Fruit fly (Drosophila melanogaster) whole organism, prepupa: Measurements from ENCODE around the gene CG2865.

ENCODE experiments used
- Blimp-1 ChIP-seq: fragments of 200-800 bp; sonication (Bioruptor generic); optimal IDR thresholded peaks from 3 replicates; lab custom pipeline; 2017; ENCODE audit warnings: missing biosample characterization, missing genetic modification characterization, mild to moderate bottlenecking, moderate library complexity, missing genetic modification reagents
- CG11762 ChIP-seq: fragments of 200-800 bp; sonication (Bioruptor generic); optimal IDR thresholded peaks from 3 replicates; lab custom pipeline; 2016; ENCODE audit warnings: missing biosample characterization, missing genetic modification characterization; ENCODE audit not compliant: insufficient read depth
- CG1621 ChIP-seq: fragments of 200-800 bp; sonication (Bioruptor generic); optimal IDR thresholded peaks from 3 replicates; lab custom pipeline; 2018; ENCODE audit warnings: missing biosample characterization, mild to moderate bottlenecking, missing genetic modification characterization
- CG6163 ChIP-seq: fragments of 200-800 bp; sonication (Bioruptor generic); IDR thresholded peaks from 3 replicates; pipeline ENCODE4 v1.3.6; 2022; ENCODE audit warnings: missing biosample characterization, missing genetic modification characterization
- CG8119 ChIP-seq: fragments of 200-800 bp; sonication (Bioruptor generic); IDR thresholded peaks from 3 replicates; pipeline ENCODE4 v1.3.6; 2022; ENCODE audit warnings: missing biosample characterization, missing genetic modification characterization
- CG8319 ChIP-seq: fragments of 200-800 bp; sonication (Bioruptor generic); optimal IDR thresholded peaks from 3 replicates; lab custom pipeline; 2016; ENCODE audit warnings: missing biosample characterization, missing genetic modification characterization
- Eip75B ChIP-seq: fragments of 200-800 bp; sonication (Bioruptor generic); optimal IDR thresholded peaks from 3 replicates; lab custom pipeline; 2016; ENCODE audit warnings: missing biosample characterization, missing genetic modification characterization
- Eip93F ChIP-seq: fragments of 200-800 bp; sonication (Bioruptor generic); optimal IDR thresholded peaks from 2 replicates; lab custom pipeline; 2016; ENCODE audit warnings: missing biosample characterization, mild to moderate bottlenecking, missing genetic modification characterization
- Ets96B ChIP-seq: fragments of 200-800 bp; optimal IDR thresholded peaks from 2 replicates; lab custom pipeline; 2019; ENCODE audit warnings: missing biosample characterization, mild to moderate bottlenecking, missing genetic modification characterization, moderate library complexity
- Gug ChIP-seq: fragments of 200-800 bp; sonication (Bioruptor generic); IDR thresholded peaks from 2 replicates; pipeline ENCODE4 v1.3.6; 2022; ENCODE audit warnings: missing biosample characterization, missing genetic modification characterization
- Hr38 ChIP-seq: sonication (Bioruptor generic); optimal IDR thresholded peaks from 2 replicates; lab custom pipeline; 2016; ENCODE audit warnings: missing biosample characterization, missing genetic modification characterization
- Lpt ChIP-seq: fragments of 200-800 bp; sonication (Bioruptor generic); optimal IDR thresholded peaks from 3 replicates; lab custom pipeline; 2016; ENCODE audit warnings: missing biosample characterization, missing genetic modification characterization
- Met ChIP-seq: fragments of 200-800 bp; sonication (Bioruptor generic); optimal IDR thresholded peaks from 3 replicates; lab custom pipeline; 2016; ENCODE audit warnings: missing biosample characterization, missing genetic modification characterization
- achi ChIP-seq: fragments of 200-800 bp; sonication (Bioruptor generic); optimal IDR thresholded peaks from 3 replicates; lab custom pipeline; 2016; ENCODE audit warnings: missing biosample characterization, missing genetic modification characterization
- acj6 ChIP-seq: fragments of 200-800 bp; sonication (Bioruptor generic); optimal IDR thresholded peaks from 3 replicates; lab custom pipeline; 2016; ENCODE audit warnings: missing biosample characterization, missing genetic modification characterization
- cyc ChIP-seq: fragments of 200-800 bp; sonication (Bioruptor generic); optimal IDR thresholded peaks from 3 replicates; lab custom pipeline; 2016; ENCODE audit warnings: missing biosample characterization, missing genetic modification characterization
- fkh ChIP-seq: fragments of 200-800 bp; sonication (Bioruptor generic); optimal IDR thresholded peaks from 3 replicates; lab custom pipeline; 2017; ENCODE audit warnings: missing biosample characterization, mild to moderate bottlenecking, missing genetic modification characterization, moderate library complexity

The CG2865 gene

dm6 chrX:2241842-2242241 is 51.4 kb downstream of the CG2865 start, which contains the start of gene kz:
kz (minus strand) TSS chrX:2242035.
- no peak for TF ChIP-seq acj6 (GFP tag; lab: Kevin White, UChicago)
- TF ChIP-seq CG6163 (GFP tag; lab: Robert Waterston, UW): no peak
- TF ChIP-seq fkh (GFP tag; lab: Kevin White, UChicago): no peak
- no peak for TF ChIP-seq Blimp-1 (GFP tag; lab: Kevin White, UChicago)
- TF ChIP-seq Met (GFP tag; lab: Kevin White, UChicago): no peak
- no peak for TF ChIP-seq Gug
- TF ChIP-seq Ets96B (tag; lab: Kevin White, UChicago): no peak
- no peak for TF ChIP-seq achi
- no peak for TF ChIP-seq Eip93F
- no peak for TF ChIP-seq Eip75B (GFP tag; lab: Kevin White, UChicago)
- no peak for TF ChIP-seq CG1621 (tag; lab: Kevin White, UChicago)
- no peak for TF ChIP-seq Lpt (GFP tag; lab: Kevin White, UChicago)
- TF ChIP-seq CG8319 (GFP tag; lab: Kevin White, UChicago): no peak
- no peak for TF ChIP-seq cyc
- no peak for TF ChIP-seq CG8119
- no peak for TF ChIP-seq CG11762 (GFP tag; lab: Kevin White, UChicago)
- no peak for TF ChIP-seq Hr38 (GFP tag; lab: Kevin White, UChicago)
